Worm (Caenorhabditis elegans) whole organism, young adult: ENCODE data around the gene F53F8.7.

ENCODE experiments used
- B0336.3 ChIP-seq: fragments of 200-800 bp; sonication (Bioruptor generic); IDR thresholded peaks from 2 replicates; pipeline ENCODE4 v1.3.6; 2022; ENCODE audit warnings: missing genetic modification characterization, missing compliant biosample characterization
- C06A6.2 ChIP-seq: fragments of 200-800 bp; sonication (Bioruptor generic); conservative IDR thresholded peaks from 2 replicates; pipeline ENCODE4 v1.3.6; 2022; ENCODE audit warnings: missing genetic modification characterization, missing compliant biosample characterization
- C17E4.6 ChIP-seq: fragments of 200-800 bp; sonication (Bioruptor generic); IDR thresholded peaks from 2 replicates; pipeline ENCODE4 v1.3.6; 2022; ENCODE audit warnings: missing genetic modification reagents, missing genetic modification characterization, missing compliant biosample characterization
- D2030.7 ChIP-seq: fragments of 200-800 bp; sonication (Bioruptor generic); IDR thresholded peaks from 2 replicates; pipeline ENCODE4 v1.3.6; 2022; ENCODE audit warnings: missing genetic modification reagents, missing genetic modification characterization, missing compliant biosample characterization
- F52B5.7 ChIP-seq: sonication (generic microtip); optimal IDR thresholded peaks from 2 replicates; lab custom pipeline; 2016; ENCODE audit warnings: mild to moderate bottlenecking, missing genetic modification characterization, missing compliant biosample characterization
- F57A8.1 ChIP-seq: fragments of 200-800 bp; sonication (Bioruptor generic); optimal IDR thresholded peaks from 2 replicates; lab custom pipeline; 2018; ENCODE audit warnings: mild to moderate bottlenecking, missing genetic modification characterization, moderate library complexity, missing compliant biosample characterization
- K12H6.12 ChIP-seq: fragments of 200-800 bp; sonication (Bioruptor generic); optimal IDR thresholded peaks from 2 replicates; lab custom pipeline; 2018; ENCODE audit warnings: mild to moderate bottlenecking, missing genetic modification characterization, missing compliant biosample characterization
- T07F8.4 ChIP-seq: sonication (generic microtip); optimal IDR thresholded peaks from 2 replicates; lab custom pipeline; 2016; ENCODE audit warnings: mild to moderate bottlenecking, missing genetic modification characterization, moderate library complexity, missing compliant biosample characterization
- T26A5.8 ChIP-seq: sonication (generic microtip); optimal IDR thresholded peaks from 2 replicates; lab custom pipeline; 2016; ENCODE audit warnings: missing genetic modification characterization, missing compliant biosample characterization
- Y53F4B.3 ChIP-seq: fragments of 200-800 bp; sonication (Bioruptor generic); IDR thresholded peaks from 2 replicates; pipeline ENCODE4 v1.3.6; 2022; ENCODE audit warnings: missing genetic modification reagents, missing genetic modification characterization, missing compliant biosample characterization
- aptf-2 ChIP-seq: fragments of 200-800 bp; sonication (Bioruptor generic); conservative IDR thresholded peaks from 2 replicates; pipeline ENCODE4 v1.3.6; 2022; ENCODE audit warnings: missing genetic modification reagents, missing genetic modification characterization, missing compliant biosample characterization
- athp-1 ChIP-seq: sonication (generic microtip); optimal IDR thresholded peaks from 2 replicates; lab custom pipeline; 2017; ENCODE audit warnings: mild to moderate bottlenecking, missing genetic modification characterization, missing compliant biosample characterization
- ccch-3 ChIP-seq: fragments of 200-800 bp; sonication (Bioruptor generic); optimal IDR thresholded peaks from 2 replicates; lab custom pipeline; 2018; ENCODE audit warnings: mild to moderate bottlenecking, missing genetic modification characterization, missing compliant biosample characterization
- cebp-1 ChIP-seq, 2 experiments: fragments of 200-800 bp in 1 of 2; sonication (Bioruptor generic) in 1 of 2; sonication (generic microtip) in 1 of 2; IDR thresholded peaks in 1 of 2; optimal IDR thresholded peaks in 1 of 2; 2 replicates each; pipeline versions ENCODE4 v1.3.6 to Lab custom; 2017 to 2022; ENCODE audit warnings: missing compliant biosample characterization in 2 of 2, missing genetic modification characterization in 2 of 2, mild to moderate bottlenecking in 1 of 2, missing genetic modification reagents in 1 of 2, moderate library complexity in 1 of 2
- cebp-2 ChIP-seq: fragments of 200-800 bp; sonication (Bioruptor generic); IDR thresholded peaks from 2 replicates; pipeline ENCODE4 v1.3.6; 2022; ENCODE audit warnings: missing genetic modification characterization, missing compliant biosample characterization
- ceh-100 ChIP-seq: fragments of 200-800 bp; sonication (Bioruptor generic); IDR thresholded peaks from 2 replicates; pipeline ENCODE4 v1.3.6; 2022; ENCODE audit warnings: missing genetic modification reagents, missing genetic modification characterization, missing compliant biosample characterization
- ceh-79 ChIP-seq: sonication (generic microtip); optimal IDR thresholded peaks from 2 replicates; lab custom pipeline; 2017; ENCODE audit warnings: mild to moderate bottlenecking, missing genetic modification characterization, missing compliant biosample characterization
- dpff-1 ChIP-seq: sonication (generic microtip); optimal IDR thresholded peaks from 2 replicates; lab custom pipeline; 2017; ENCODE audit warnings: mild to moderate bottlenecking, missing genetic modification characterization, missing compliant biosample characterization
- dpl-1 ChIP-seq: fragments of 150-350 bp; optimal IDR thresholded peaks from 2 replicates; lab custom pipeline; 2014; ENCODE audit warnings: missing biosample characterization, missing genetic modification reagents, missing genetic modification characterization
- efl-1 ChIP-seq: fragments of 150-350 bp; optimal IDR thresholded peaks from 2 replicates; lab custom pipeline; 2014; ENCODE audit warnings: missing biosample characterization, missing genetic modification reagents, missing genetic modification characterization
- egl-44 ChIP-seq: fragments of 200-800 bp; sonication (Bioruptor generic); IDR thresholded peaks from 2 replicates; pipeline ENCODE4 v1.3.6; 2022; ENCODE audit warnings: missing genetic modification reagents, missing genetic modification characterization, missing compliant biosample characterization
- ets-4 ChIP-seq: fragments of 200-800 bp; sonication (Bioruptor generic); optimal IDR thresholded peaks from 2 replicates; lab custom pipeline; 2018; ENCODE audit warnings: mild to moderate bottlenecking, missing genetic modification characterization, missing compliant biosample characterization
- hmg-1.2 ChIP-seq: fragments of 200-800 bp; sonication (Bioruptor generic); IDR thresholded peaks from 2 replicates; pipeline ENCODE4 v1.3.6; 2022; ENCODE audit warnings: missing genetic modification reagents, missing genetic modification characterization, missing compliant biosample characterization
- hrde-1 ChIP-seq: sonication (generic microtip); optimal IDR thresholded peaks from 2 replicates; lab custom pipeline; 2016; ENCODE audit warnings: missing genetic modification characterization, mild to moderate bottlenecking, missing compliant biosample characterization, moderate library complexity, missing genotype, missing genetic modification reagents, borderline replicate concordance
- lag-1 ChIP-seq: fragments of 200-800 bp; sonication (Bioruptor generic); IDR thresholded peaks from 2 replicates; pipeline ENCODE4 v1.3.6; 2022; ENCODE audit warnings: missing genetic modification reagents, missing genetic modification characterization, missing compliant biosample characterization
- let-607 ChIP-seq, 2 experiments: fragments of 200-800 bp in 1 of 2; sonication (Bioruptor generic) in 1 of 2; sonication (generic microtip) in 1 of 2; optimal IDR thresholded peaks; 2 replicates each; lab custom pipeline; 2016 to 2018; ENCODE audit warnings: mild to moderate bottlenecking in 2 of 2, missing compliant biosample characterization in 2 of 2, missing genetic modification characterization in 2 of 2, moderate library complexity in 2 of 2, missing genotype in 1 of 2
- lsl-1 ChIP-seq: fragments of 200-800 bp; sonication (Bioruptor generic); optimal IDR thresholded peaks from 2 replicates; lab custom pipeline; 2018; ENCODE audit warnings: mild to moderate bottlenecking, missing genetic modification characterization, moderate library complexity, missing compliant biosample characterization
- madf-10 ChIP-seq: sonication (generic microtip); optimal IDR thresholded peaks from 2 replicates; lab custom pipeline; 2016; ENCODE audit warnings: mild to moderate bottlenecking, missing genetic modification characterization, missing compliant biosample characterization
- madf-6 ChIP-seq: fragments of 200-800 bp; sonication (Bioruptor generic); IDR thresholded peaks from 2 replicates; pipeline ENCODE4 v1.3.6; 2022; ENCODE audit warnings: missing genetic modification reagents, missing genetic modification characterization, missing compliant biosample characterization
- nhr-80 ChIP-seq: sonication (generic microtip); optimal IDR thresholded peaks from 2 replicates; lab custom pipeline; 2016; ENCODE audit warnings: missing genetic modification characterization, missing compliant biosample characterization
- rec-8 ChIP-seq, 2 experiments: sonication (generic microtip); optimal IDR thresholded peaks; 2 replicates each; lab custom pipeline; 2016; ENCODE audit warnings: mild to moderate bottlenecking in 2 of 2, missing genetic modification characterization in 2 of 2, missing genetic modification reagents in 2 of 2, missing genotype in 2 of 2, missing biosample characterization in 1 of 2, missing compliant biosample characterization in 1 of 2, moderate library complexity in 1 of 2
- sea-2 ChIP-seq: fragments of 200-800 bp; sonication (Bioruptor generic); IDR thresholded peaks from 2 replicates; pipeline ENCODE4 v1.3.6; 2022; ENCODE audit warnings: missing genetic modification characterization, missing compliant biosample characterization
- tbx-9 ChIP-seq: sonication (generic microtip); optimal IDR thresholded peaks from 2 replicates; lab custom pipeline; 2016; ENCODE audit warnings: borderline replicate concordance, missing genetic modification characterization, inconsistent platforms, missing compliant biosample characterization
- ztf-22 ChIP-seq: fragments of 200-800 bp; sonication (Bioruptor generic); optimal IDR thresholded peaks from 2 replicates; lab custom pipeline; 2018; ENCODE audit warnings: mild to moderate bottlenecking, missing genetic modification characterization, moderate library complexity, missing compliant biosample characterization
- ztf-3 ChIP-seq: fragments of 200-800 bp; sonication (Bioruptor generic); optimal IDR thresholded peaks from 2 replicates; lab custom pipeline; 2018; ENCODE audit warnings: mild to moderate bottlenecking, missing genetic modification characterization, missing compliant biosample characterization

The F53F8.7 gene

ce11 chrV:20691585-20691984 lies 6.6 kb downstream of the F53F8.7 start, which contains the start of gene F53F8.4:
Gene F53F8.4, minus strand, starts transcription at chrV:20691685.
- no peak for TF ChIP-seq K12H6.12 (tag; lab: Kevin White, UChicago)
- no peak for TF ChIP-seq F52B5.7 (tag; lab: Kevin White, UChicago)
- TF ChIP-seq athp-1: no peak
- TF ChIP-seq hrde-1 (tag; lab: Kevin White, UChicago): no peak
- TF ChIP-seq Y53F4B.3 (GFP tag; lab: Robert Waterston, UW): no peak
- TF ChIP-seq F57A8.1 (GFP tag; lab: Kevin White, UChicago): no peak
- no peak for TF ChIP-seq C06A6.2
- no peak for TF ChIP-seq tbx-9
- TF ChIP-seq C17E4.6 (GFP tag; lab: Robert Waterston, UW): no peak
- no peak for TF ChIP-seq ztf-22 (GFP tag; lab: Kevin White, UChicago)
- no peak for TF ChIP-seq ets-4 (GFP tag; lab: Kevin White, UChicago)
- TF ChIP-seq aptf-2: no peak
- no peak for TF ChIP-seq T26A5.8 (tag; lab: Kevin White, UChicago)

ce11 chrV:20689481-20690039 lies 8.6 kb downstream of the F53F8.7 start, which contains the start of gene F53F8.3:
Gene F53F8.3, minus strand, starts transcription at chrV:20689531.
- no peak for TF ChIP-seq lsl-1 (GFP tag; lab: Kevin White, UChicago)
- no peak for TF ChIP-seq T07F8.4 (tag; lab: Kevin White, UChicago)
- TF ChIP-seq efl-1 (GFP tag; lab: Kevin White, UChicago): peak; percentile 56
- peak; percentile 95 for TF ChIP-seq aptf-2
- TF ChIP-seq B0336.3 (GFP tag; lab: Robert Waterston, UW): no peak
- no peak for TF ChIP-seq cebp-2
- TF ChIP-seq madf-6: peak; percentile 58
- TF ChIP-seq dpff-1: no peak
- no peak for TF ChIP-seq ccch-3 (GFP tag; lab: Kevin White, UChicago)
- no peak for TF ChIP-seq D2030.7 (GFP tag; lab: Robert Waterston, UW)
- TF ChIP-seq nhr-80 (tag; lab: Kevin White, UChicago): no peak
- no peak for TF ChIP-seq sea-2 (GFP tag; lab: Robert Waterston, UW)
- TF ChIP-seq ceh-100 (GFP tag; lab: Robert Waterston, UW): no peak

ce11 chrV:20685383-20685782 lies 12.8 kb downstream of the F53F8.7 start, which contains the start of gene klf-2:
Gene klf-2, plus strand, starts transcription at chrV:20685683.
- TF ChIP-seq dpl-1 (GFP tag; lab: Kevin White, UChicago): no peak
- no peak for TF ChIP-seq madf-10 (tag; lab: Kevin White, UChicago)
- no peak for TF ChIP-seq egl-44 (GFP tag; lab: Robert Waterston, UW)
- no peak for TF ChIP-seq ceh-79
- no peak for TF ChIP-seq cebp-2
- no peak for TF ChIP-seq Y53F4B.3 (GFP tag; lab: Robert Waterston, UW)
- no peak for TF ChIP-seq cebp-1 (GFP tag; IDR thresholded peaks at IDR 0.05; lab: Robert Waterston, UW)
- no peak for TF ChIP-seq cebp-1 (tag; optimal IDR thresholded peaks at IDR 0.05; lab: Kevin White, UChicago)
- no peak for TF ChIP-seq ztf-3 (GFP tag; lab: Kevin White, UChicago)
- no peak for TF ChIP-seq rec-8 (tag; optimal IDR thresholded peaks at IDR 0.05; lab: Kevin White, UChicago)
- no peak for TF ChIP-seq hmg-1.2 (GFP tag; lab: Robert Waterston, UW)
- TF ChIP-seq hrde-1 (tag; lab: Kevin White, UChicago): no peak
- no peak for TF ChIP-seq lag-1
- TF ChIP-seq let-607 (tag; optimal IDR thresholded peaks at IDR 0.05; lab: Kevin White, UChicago): no peak
- no peak for TF ChIP-seq efl-1 (GFP tag; lab: Kevin White, UChicago)
